Worm (Caenorhabditis elegans) whole organism, late embryonic: Measurements from ENCODE around the gene F40G9.18.

ENCODE experiments used
- C08G9.2 ChIP-seq: sonication (generic microtip); optimal IDR thresholded peaks from 2 replicates; lab custom pipeline; 2016; ENCODE audit warnings: mild to moderate bottlenecking, missing genetic modification characterization, moderate library complexity, missing compliant biosample characterization
- C38D4.7 ChIP-seq: fragments of 200-800 bp; sonication (Bioruptor generic); optimal IDR thresholded peaks from 2 replicates; lab custom pipeline; 2018; ENCODE audit warnings: mild to moderate bottlenecking, missing genetic modification characterization, moderate library complexity, missing compliant biosample characterization
- F13H6.1 ChIP-seq: sonication (generic microtip); optimal IDR thresholded peaks from 2 replicates; lab custom pipeline; 2016; ENCODE audit warnings: missing genetic modification characterization, missing compliant biosample characterization
- T23F11.4 ChIP-seq: fragments of 200-800 bp; sonication (Bioruptor generic); optimal IDR thresholded peaks from 2 replicates; lab custom pipeline; 2018; ENCODE audit warnings: mild to moderate bottlenecking, missing genetic modification characterization, missing compliant biosample characterization
- ama-1 ChIP-seq: fragments of 150-350 bp; optimal IDR thresholded peaks from 2 replicates; lab custom pipeline; 2014
- ceh-14 ChIP-seq: sonication (generic microtip); optimal IDR thresholded peaks from 2 replicates; lab custom pipeline; 2016; ENCODE audit warnings: missing genotype, missing genetic modification characterization, missing compliant biosample characterization
- ceh-18 ChIP-seq: sonication (generic microtip); optimal IDR thresholded peaks from 2 replicates; lab custom pipeline; 2016; ENCODE audit warnings: missing genetic modification characterization, missing compliant biosample characterization
- ceh-2 ChIP-seq: sonication (generic microtip); optimal IDR thresholded peaks from 2 replicates; lab custom pipeline; 2016; ENCODE audit warnings: missing genotype, missing genetic modification characterization, missing compliant biosample characterization
- ceh-30 ChIP-seq: fragments of 150-350 bp; optimal IDR thresholded peaks from 2 replicates; lab custom pipeline; 2014; ENCODE audit warnings: missing biosample characterization, missing genetic modification characterization
- ceh-31 ChIP-seq: sonication (generic microtip); optimal IDR thresholded peaks from 2 replicates; lab custom pipeline; 2016; ENCODE audit warnings: missing genetic modification characterization, missing compliant biosample characterization
- ceh-34 ChIP-seq: sonication (generic microtip); optimal IDR thresholded peaks from 2 replicates; lab custom pipeline; 2016; ENCODE audit warnings: mild to moderate bottlenecking, missing genetic modification characterization, missing compliant biosample characterization
- ceh-48 ChIP-seq: sonication (generic microtip); optimal IDR thresholded peaks from 2 replicates; lab custom pipeline; 2016; ENCODE audit warnings: missing genetic modification characterization, inconsistent platforms, missing compliant biosample characterization
- ceh-6 ChIP-seq: fragments of 200-800 bp; sonication (Bioruptor generic); optimal IDR thresholded peaks from 2 replicates; lab custom pipeline; 2018; ENCODE audit warnings: mild to moderate bottlenecking, missing genetic modification characterization, missing compliant biosample characterization
- ceh-9 ChIP-seq: sonication (generic microtip); optimal IDR thresholded peaks from 2 replicates; lab custom pipeline; 2016; ENCODE audit warnings: mild to moderate bottlenecking, missing genetic modification characterization, inconsistent platforms, missing compliant biosample characterization
- che-1 ChIP-seq: sonication (generic microtip); optimal IDR thresholded peaks from 2 replicates; lab custom pipeline; 2016; ENCODE audit warnings: mild to moderate bottlenecking, missing genetic modification characterization, missing compliant biosample characterization
- dmd-4 ChIP-seq: sonication (generic microtip); optimal IDR thresholded peaks from 2 replicates; lab custom pipeline; 2016; ENCODE audit warnings: borderline replicate concordance, missing genetic modification characterization, missing compliant biosample characterization
- dve-1 ChIP-seq: sonication (generic microtip); optimal IDR thresholded peaks from 2 replicates; lab custom pipeline; 2017; ENCODE audit warnings: antibody characterized with exemption, mild to moderate bottlenecking, missing genetic modification characterization, missing compliant biosample characterization
- ets-4 ChIP-seq: sonication (generic microtip); optimal IDR thresholded peaks from 2 replicates; lab custom pipeline; 2016; ENCODE audit warnings: missing genetic modification characterization, missing compliant biosample characterization
- eyg-1 ChIP-seq: sonication (generic microtip); optimal IDR thresholded peaks from 2 replicates; lab custom pipeline; 2016; ENCODE audit warnings: missing genotype, missing genetic modification characterization, missing compliant biosample characterization
- fax-1 ChIP-seq: sonication (generic microtip); optimal IDR thresholded peaks from 2 replicates; lab custom pipeline; 2016; ENCODE audit warnings: missing genotype, missing genetic modification characterization, missing compliant biosample characterization
- gmeb-2 ChIP-seq: sonication (generic microtip); optimal IDR thresholded peaks from 2 replicates; lab custom pipeline; 2016; ENCODE audit warnings: missing genetic modification characterization, inconsistent platforms, missing compliant biosample characterization
- hlh-13 ChIP-seq: fragments of 200-800 bp; sonication (Bioruptor generic); optimal IDR thresholded peaks from 2 replicates; lab custom pipeline; 2018; ENCODE audit warnings: mild to moderate bottlenecking, missing genetic modification characterization, missing compliant biosample characterization
- hlh-30 ChIP-seq: sonication (generic microtip); optimal IDR thresholded peaks from 2 replicates; lab custom pipeline; 2017; ENCODE audit warnings: antibody characterized with exemption, missing genetic modification characterization, missing compliant biosample characterization; ENCODE audit not compliant: insufficient read depth
- hlh-6 ChIP-seq: sonication (generic microtip); optimal IDR thresholded peaks from 2 replicates; lab custom pipeline; 2016; ENCODE audit warnings: missing genotype, missing genetic modification characterization, missing compliant biosample characterization
- lin-11 ChIP-seq: fragments of 200-800 bp; sonication (Bioruptor generic); optimal IDR thresholded peaks from 2 replicates; lab custom pipeline; 2018; ENCODE audit warnings: mild to moderate bottlenecking, missing genetic modification characterization, missing compliant biosample characterization
- madf-2 ChIP-seq: sonication (generic microtip); optimal IDR thresholded peaks from 2 replicates; lab custom pipeline; 2017; ENCODE audit warnings: missing genetic modification characterization, missing compliant biosample characterization
- nhr-11 ChIP-seq: fragments of 150-350 bp; optimal IDR thresholded peaks from 2 replicates; lab custom pipeline; 2014; ENCODE audit warnings: missing biosample characterization, missing genetic modification characterization
- nhr-232 ChIP-seq: sonication (generic microtip); optimal IDR thresholded peaks from 2 replicates; lab custom pipeline; 2016; ENCODE audit warnings: missing genetic modification characterization, missing compliant biosample characterization
- npax-4 ChIP-seq: sonication (generic microtip); optimal IDR thresholded peaks from 2 replicates; lab custom pipeline; 2016; ENCODE audit warnings: missing genetic modification characterization, missing compliant biosample characterization
- pag-3 ChIP-seq: sonication (generic microtip); optimal IDR thresholded peaks from 2 replicates; lab custom pipeline; 2016; ENCODE audit warnings: missing compliant biosample characterization, missing genetic modification characterization, borderline replicate concordance
- pqm-1 ChIP-seq: sonication (generic microtip); optimal IDR thresholded peaks from 2 replicates; lab custom pipeline; 2016; ENCODE audit warnings: missing genetic modification characterization, missing compliant biosample characterization
- pros-1 ChIP-seq: fragments of 150-350 bp; optimal IDR thresholded peaks from 2 replicates; lab custom pipeline; 2014; ENCODE audit warnings: missing biosample characterization, missing genetic modification reagents, missing genetic modification characterization
- ref-2 ChIP-seq: sonication (generic microtip); optimal IDR thresholded peaks from 2 replicates; lab custom pipeline; 2016; ENCODE audit warnings: missing genetic modification characterization, missing compliant biosample characterization
- sox-2 ChIP-seq: fragments of 200-800 bp; sonication (Bioruptor generic); IDR thresholded peaks from 2 replicates; pipeline ENCODE4 v1.3.6; 2022; ENCODE audit warnings: missing genetic modification reagents, missing genetic modification characterization, missing compliant biosample characterization
- syd-9 ChIP-seq: sonication (generic microtip); optimal IDR thresholded peaks from 2 replicates; lab custom pipeline; 2016; ENCODE audit warnings: mild to moderate bottlenecking, missing genetic modification characterization, moderate library complexity, missing compliant biosample characterization
- tbx-2 ChIP-seq: sonication (generic microtip); optimal IDR thresholded peaks from 2 replicates; lab custom pipeline; 2016; ENCODE audit warnings: missing genetic modification characterization, missing compliant biosample characterization
- tbx-7 ChIP-seq: sonication (generic microtip); optimal IDR thresholded peaks from 2 replicates; lab custom pipeline; 2016; ENCODE audit warnings: missing genotype, missing genetic modification characterization, missing compliant biosample characterization
- ttx-3 ChIP-seq: sonication (generic microtip); optimal IDR thresholded peaks from 2 replicates; lab custom pipeline; 2016; ENCODE audit warnings: missing genetic modification reagents, missing genetic modification characterization, missing compliant biosample characterization
- unc-3 ChIP-seq, 2 experiments: fragments of 200-800 bp in 1 of 2; sonication (Bioruptor generic) in 1 of 2; sonication (generic microtip) in 1 of 2; conservative IDR thresholded peaks in 1 of 2; optimal IDR thresholded peaks in 1 of 2; 2 replicates each; pipeline versions ENCODE4 v1.3.6 to Lab custom; 2016 to 2022; ENCODE audit warnings: missing compliant biosample characterization in 2 of 2, missing genetic modification characterization in 2 of 2, missing genetic modification reagents in 1 of 2
- unc-55 ChIP-seq: sonication (generic microtip); optimal IDR thresholded peaks from 2 replicates; lab custom pipeline; 2017; ENCODE audit warnings: missing biosample characterization, missing genetic modification reagents, missing genetic modification characterization
- unc-86 ChIP-seq: sonication (generic microtip); optimal IDR thresholded peaks from 2 replicates; lab custom pipeline; 2016; ENCODE audit warnings: missing genetic modification characterization, missing compliant biosample characterization
- zip-5 ChIP-seq: sonication (generic microtip); optimal IDR thresholded peaks from 2 replicates; lab custom pipeline; 2016; ENCODE audit warnings: missing genetic modification characterization, missing compliant biosample characterization
- ztf-16 ChIP-seq: sonication (generic microtip); optimal IDR thresholded peaks from 2 replicates; lab custom pipeline; 2017; ENCODE audit warnings: missing genetic modification characterization, missing compliant biosample characterization

Gene F40G9.18

ce11 chrIII:194160-194559 is 24.8 kb upstream of the F40G9.18 start, which contains the start of gene F40G9.17:
Gene F40G9.17 (plus strand): TSS chrIII:194460.
- no peak for TF ChIP-seq ceh-2 (tag; lab: Kevin White, UChicago)
- no peak for TF ChIP-seq syd-9 (tag; lab: Kevin White, UChicago)
- no peak for TF ChIP-seq hlh-30
- no peak for TF ChIP-seq F13H6.1
- TF ChIP-seq ceh-18 = no peak
- no peak for TF ChIP-seq ceh-30 (tag; lab: Kevin White, UChicago)
- no peak for TF ChIP-seq hlh-13
- no peak for TF ChIP-seq pqm-1
- no peak for TF ChIP-seq ceh-31
- no peak for TF ChIP-seq nhr-11 (tag; lab: Kevin White, UChicago)
- no peak for TF ChIP-seq unc-55 (GFP tag; lab: Kevin White, UChicago)
- TF ChIP-seq gmeb-2 = no peak
- no peak for TF ChIP-seq C38D4.7 (GFP tag; lab: Kevin White, UChicago)
- TF ChIP-seq hlh-6 = no peak
- TF ChIP-seq eyg-1 = no peak
- no peak for TF ChIP-seq ceh-6
- TF ChIP-seq pros-1 (tag; lab: Kevin White, UChicago) = no peak

ce11 chrIII:191803-192202 is 22.4 kb upstream of the F40G9.18 start, which contains the start of gene sec-20:
Gene sec-20 (plus strand): TSS chrIII:192103.
- TF ChIP-seq npax-4 (tag; lab: Kevin White, UChicago) (no peak), lin-11 (tag; lab: Kevin White, UChicago) (no peak), ets-4 (tag; lab: Kevin White, UChicago) (no peak), unc-3 (GFP tag; conservative IDR thresholded peaks at IDR 0.05; lab: Robert Waterston, UW) (no peak), unc-3 (tag; optimal IDR thresholded peaks at IDR 0.05; lab: Kevin White, UChicago) (no peak), unc-86 (tag; lab: Kevin White, UChicago) (no peak), C08G9.2 (tag; lab: Kevin White, UChicago) (no peak), ceh-48 (tag; lab: Kevin White, UChicago) (no peak), ceh-14 (tag; lab: Kevin White, UChicago) (no peak), T23F11.4 (GFP tag; lab: Kevin White, UChicago) (no peak), pqm-1 (no peak), sox-2 (GFP tag; lab: Robert Waterston, UW) (no peak), tbx-7 (tag; lab: Kevin White, UChicago) (no peak), madf-2 (tag; lab: Kevin White, UChicago) (no peak), che-1 (tag; lab: Kevin White, UChicago) (no peak), ttx-3 (no peak), zip-5 (no peak), dve-1 (tag; lab: Kevin White, UChicago) (no peak), gmeb-2 (no peak)
- TF ChIP-seq, all 69 proteins: peak for 0

ce11 chrIII:190686-191085 is 21.3 kb upstream of the F40G9.18 start, which contains the start of gene cox-17:
Gene cox-17 (plus strand): TSS chrIII:190986.
- TF ChIP-seq ceh-34 (tag; lab: Kevin White, UChicago) (no peak), ztf-16 (tag; lab: Kevin White, UChicago) (no peak), nhr-232 (no peak), pag-3 (tag; lab: Kevin White, UChicago) (no peak), ama-1 (lab: Kevin White, UChicago) (no peak), lin-11 (tag; lab: Kevin White, UChicago) (no peak), dmd-4 (no peak), ceh-9 (no peak), pqm-1 (no peak), dve-1 (tag; lab: Kevin White, UChicago) (no peak), ceh-18 (no peak), ref-2 (no peak), fax-1 (tag; lab: Kevin White, UChicago) (no peak), hlh-13 (no peak), unc-3 (GFP tag; conservative IDR thresholded peaks at IDR 0.05; lab: Robert Waterston, UW) (no peak), unc-3 (tag; optimal IDR thresholded peaks at IDR 0.05; lab: Kevin White, UChicago) (no peak), che-1 (tag; lab: Kevin White, UChicago) (no peak), tbx-2 (no peak)
- TF ChIP-seq, all 69 proteins: peak for 0
